Worm (Caenorhabditis elegans) whole organism, L2 larva: Measurements from ENCODE around the gene tmem-17.

ENCODE experiments used
- nhr-10 ChIP-seq: sonication (generic microtip); optimal IDR thresholded peaks from 2 replicates; lab custom pipeline; 2017; ENCODE audit warnings: missing biosample characterization, missing genetic modification characterization
- unc-39 ChIP-seq: fragments of 150-350 bp; optimal IDR thresholded peaks from 2 replicates; lab custom pipeline; 2014; ENCODE audit warnings: missing biosample characterization, missing genetic modification characterization

DNA sequence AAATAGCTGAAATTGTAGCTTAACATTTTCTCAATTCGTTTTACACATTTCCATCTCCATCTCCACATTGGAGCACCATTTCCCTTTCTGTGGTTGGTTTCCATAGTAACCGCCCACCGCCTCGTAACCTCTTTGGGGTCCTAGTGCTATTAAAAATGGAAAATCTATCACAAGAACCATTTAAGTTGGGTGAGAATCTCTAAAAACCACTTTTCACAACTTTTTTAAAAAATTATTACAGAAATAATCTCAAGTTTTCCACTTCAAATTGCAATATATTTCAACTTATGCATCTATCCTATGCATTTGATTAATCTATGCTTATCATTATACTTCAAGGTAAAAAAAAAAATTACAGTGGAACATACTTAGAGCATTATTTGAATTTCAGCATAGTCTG, at the start of gene tmem-17:
- TF ChIP-seq unc-39 (tag; lab: Kevin White, UChicago) (no peak), nhr-10 (no peak)
